Fruit fly (Drosophila melanogaster) whole organism, adult: ENCODE results near the gene gammaTub23C.

Experiments used
- CG14711 ChIP-seq: fragments of 200-800 bp; sonication (Bioruptor generic); optimal IDR thresholded peaks from 2 replicates; lab custom pipeline; 2018; ENCODE audit warnings: missing biosample characterization, mild to moderate bottlenecking, missing genetic modification characterization, moderate library complexity
- CG33017 ChIP-seq: fragments of 200-800 bp; sonication (Bioruptor generic); optimal IDR thresholded peaks from 2 replicates; lab custom pipeline; 2018; ENCODE audit warnings: missing biosample characterization, mild to moderate bottlenecking, missing genetic modification characterization, moderate library complexity
- Crg-1 ChIP-seq: fragments of 200-800 bp; sonication (Bioruptor generic); optimal IDR thresholded peaks from 2 replicates; lab custom pipeline; 2016; ENCODE audit warnings: missing biosample characterization, missing genetic modification characterization
- Mnt ChIP-seq: fragments of 200-800 bp; sonication (Bioruptor generic); optimal IDR thresholded peaks from 2 replicates; lab custom pipeline; 2016; ENCODE audit warnings: missing biosample characterization, mild to moderate bottlenecking, missing genetic modification characterization
- bab1 ChIP-seq: fragments of 200-800 bp; sonication (Bioruptor generic); optimal IDR thresholded peaks from 3 replicates; lab custom pipeline; 2019; ENCODE audit warnings: missing biosample characterization, mild to moderate bottlenecking, missing genetic modification characterization, moderate library complexity
- cnc ChIP-seq, 2 experiments: fragments of >200 bp; optimal IDR thresholded peaks; 2 replicates each; lab custom pipeline; 2017
- kay ChIP-seq: fragments of 200-800 bp; sonication (Bioruptor generic); peaks from one replicate; lab custom pipeline; 2016; ENCODE audit warnings: missing biosample characterization, missing genetic modification characterization, borderline replicate concordance
- ovo ChIP-seq: fragments of 200-800 bp; sonication (Bioruptor generic); optimal IDR thresholded peaks from 2 replicates; lab custom pipeline; 2016; ENCODE audit warnings: missing biosample characterization, missing genetic modification characterization
- pad ChIP-seq: fragments of 200-800 bp; sonication (Bioruptor generic); optimal IDR thresholded peaks from 3 replicates; lab custom pipeline; 2017; ENCODE audit warnings: missing biosample characterization, missing genetic modification characterization, mild to moderate bottlenecking, moderate library complexity, missing genetic modification reagents

dm6 chr2L:2972439-2972936 lies at the start of gene gammaTub23C, which contains the start of gene Rrp1:
- peak; percentile 87 for TF ChIP-seq ovo
- TF ChIP-seq cnc (optimal IDR thresholded peaks at IDR 0.05; lab: Kevin White, UChicago), result no peak
- TF ChIP-seq kay (GFP tag; lab: Kevin White, UChicago), result no peak
- TF ChIP-seq CG33017 (tag; lab: Kevin White, UChicago), result peak; percentile 87
- peak; percentile 81 for TF ChIP-seq Crg-1 (GFP tag; lab: Kevin White, UChicago)
- peak; percentile 83 for TF ChIP-seq CG14711 (tag; lab: Kevin White, UChicago)
- peak; percentile 86 for TF ChIP-seq bab1 (GFP tag; lab: Kevin White, UChicago)
- peak; percentile 83 for TF ChIP-seq Mnt
- TF ChIP-seq pad (GFP tag; lab: Kevin White, UChicago), result peak; percentile 87
